Fruit fly (Drosophila melanogaster) whole organism, prepupa: Measurements from ENCODE around the gene CG7236.

ENCODE experiments used
- Blimp-1 ChIP-seq: fragments of 200-800 bp; sonication (Bioruptor generic); optimal IDR thresholded peaks from 3 replicates; lab custom pipeline; 2017; ENCODE audit warnings: missing biosample characterization, missing genetic modification characterization, mild to moderate bottlenecking, moderate library complexity, missing genetic modification reagents
- CG10631 ChIP-seq: fragments of 200-800 bp; sonication (Bioruptor generic); optimal IDR thresholded peaks from 2 replicates; lab custom pipeline; 2016; ENCODE audit warnings: missing biosample characterization, missing genetic modification characterization
- CG11762 ChIP-seq: fragments of 200-800 bp; sonication (Bioruptor generic); optimal IDR thresholded peaks from 3 replicates; lab custom pipeline; 2016; ENCODE audit warnings: missing biosample characterization, missing genetic modification characterization; ENCODE audit not compliant: insufficient read depth
- CG11902 ChIP-seq: fragments of 200-800 bp; sonication (Bioruptor generic); optimal IDR thresholded peaks from 3 replicates; lab custom pipeline; 2016; ENCODE audit warnings: missing biosample characterization, missing genetic modification characterization
- CG15336 ChIP-seq: fragments of 200-800 bp; sonication (Bioruptor generic); IDR thresholded peaks from 2 replicates; pipeline ENCODE4 v1.3.6; 2022; ENCODE audit warnings: missing biosample characterization, missing genetic modification characterization
- CG3032 ChIP-seq: fragments of 200-800 bp; optimal IDR thresholded peaks from 2 replicates; lab custom pipeline; 2019; ENCODE audit warnings: missing biosample characterization, mild to moderate bottlenecking, missing genetic modification characterization, moderate library complexity
- CG31627 ChIP-seq: fragments of 200-800 bp; sonication (Bioruptor generic); optimal IDR thresholded peaks from 3 replicates; lab custom pipeline; 2016; ENCODE audit warnings: missing biosample characterization, missing genetic modification characterization
- CG34406 ChIP-seq: fragments of 200-800 bp; sonication (Bioruptor generic); optimal IDR thresholded peaks from 3 replicates; lab custom pipeline; 2016; ENCODE audit warnings: missing biosample characterization, missing genetic modification characterization
- CG3919 ChIP-seq: fragments of 200-800 bp; sonication (Bioruptor generic); optimal IDR thresholded peaks from 3 replicates; lab custom pipeline; 2016; ENCODE audit warnings: missing biosample characterization, missing genetic modification characterization
- CG4318 ChIP-seq: fragments of 200-800 bp; sonication (Bioruptor generic); optimal IDR thresholded peaks from 3 replicates; lab custom pipeline; 2017; ENCODE audit warnings: missing biosample characterization, mild to moderate bottlenecking, missing genetic modification characterization
- CG6163 ChIP-seq: fragments of 200-800 bp; sonication (Bioruptor generic); IDR thresholded peaks from 3 replicates; pipeline ENCODE4 v1.3.6; 2022; ENCODE audit warnings: missing biosample characterization, missing genetic modification characterization
- CG6276 ChIP-seq: fragments of 200-800 bp; sonication (Bioruptor generic); optimal IDR thresholded peaks from 2 replicates; lab custom pipeline; 2017; ENCODE audit warnings: missing biosample characterization, mild to moderate bottlenecking, missing genetic modification characterization
- CG6792 ChIP-seq: fragments of 200-800 bp; sonication (Bioruptor generic); optimal IDR thresholded peaks from 3 replicates; lab custom pipeline; 2016; ENCODE audit warnings: missing biosample characterization, missing genetic modification characterization
- CG6854 ChIP-seq: fragments of 200-800 bp; sonication (Bioruptor generic); optimal IDR thresholded peaks from 2 replicates; lab custom pipeline; 2017; ENCODE audit warnings: missing biosample characterization, mild to moderate bottlenecking, missing genetic modification characterization
- CG7368 ChIP-seq: fragments of 200-800 bp; sonication (Bioruptor generic); optimal IDR thresholded peaks from 3 replicates; lab custom pipeline; 2016; ENCODE audit warnings: missing biosample characterization, missing genetic modification characterization
- CG8119 ChIP-seq: fragments of 200-800 bp; sonication (Bioruptor generic); IDR thresholded peaks from 3 replicates; pipeline ENCODE4 v1.3.6; 2022; ENCODE audit warnings: missing biosample characterization, missing genetic modification characterization
- CG8319 ChIP-seq: fragments of 200-800 bp; sonication (Bioruptor generic); optimal IDR thresholded peaks from 3 replicates; lab custom pipeline; 2016; ENCODE audit warnings: missing biosample characterization, missing genetic modification characterization
- CG9139 ChIP-seq: fragments of 200-800 bp; sonication (Bioruptor generic); optimal IDR thresholded peaks from 3 replicates; lab custom pipeline; 2017; ENCODE audit warnings: missing biosample characterization, mild to moderate bottlenecking, missing genetic modification characterization
- Eip78C ChIP-seq: fragments of 200-800 bp; sonication (Bioruptor generic); peaks from one replicate; lab custom pipeline; 2016; ENCODE audit warnings: missing biosample characterization, missing genetic modification characterization
- Eip93F ChIP-seq: fragments of 200-800 bp; sonication (Bioruptor generic); optimal IDR thresholded peaks from 2 replicates; lab custom pipeline; 2016; ENCODE audit warnings: missing biosample characterization, mild to moderate bottlenecking, missing genetic modification characterization
- Ets21C ChIP-seq: fragments of 200-800 bp; sonication (Bioruptor generic); optimal IDR thresholded peaks from 3 replicates; lab custom pipeline; 2016; ENCODE audit warnings: missing biosample characterization, missing genetic modification characterization
- Ets96B ChIP-seq: fragments of 200-800 bp; optimal IDR thresholded peaks from 2 replicates; lab custom pipeline; 2019; ENCODE audit warnings: missing biosample characterization, mild to moderate bottlenecking, missing genetic modification characterization, moderate library complexity
- Gug ChIP-seq: fragments of 200-800 bp; sonication (Bioruptor generic); IDR thresholded peaks from 2 replicates; pipeline ENCODE4 v1.3.6; 2022; ENCODE audit warnings: missing biosample characterization, missing genetic modification characterization
- Hr4 ChIP-seq: fragments of 200-800 bp; sonication (Bioruptor generic); optimal IDR thresholded peaks from 3 replicates; lab custom pipeline; 2016; ENCODE audit warnings: missing biosample characterization, missing genetic modification characterization
- Sox102F ChIP-seq: fragments of 200-800 bp; sonication (Bioruptor generic); optimal IDR thresholded peaks from 2 replicates; lab custom pipeline; 2016; ENCODE audit warnings: missing biosample characterization, mild to moderate bottlenecking, missing genetic modification characterization
- Sox14 ChIP-seq: fragments of 200-800 bp; sonication (Bioruptor generic); optimal IDR thresholded peaks from 3 replicates; lab custom pipeline; 2016; ENCODE audit warnings: missing biosample characterization, missing genetic modification characterization
- achi ChIP-seq: fragments of 200-800 bp; sonication (Bioruptor generic); optimal IDR thresholded peaks from 3 replicates; lab custom pipeline; 2016; ENCODE audit warnings: missing biosample characterization, missing genetic modification characterization
- cyc ChIP-seq: fragments of 200-800 bp; sonication (Bioruptor generic); optimal IDR thresholded peaks from 3 replicates; lab custom pipeline; 2016; ENCODE audit warnings: missing biosample characterization, missing genetic modification characterization
- dsx ChIP-seq: fragments of 200-800 bp; optimal IDR thresholded peaks from 3 replicates; lab custom pipeline; 2019; ENCODE audit warnings: missing biosample characterization, mild to moderate bottlenecking, missing genetic modification characterization, moderate library complexity; ENCODE audit not compliant: poor library complexity, severe bottlenecking
- eg ChIP-seq: fragments of 200-800 bp; sonication (Bioruptor generic); IDR thresholded peaks from 3 replicates; pipeline ENCODE4 v1.3.6; 2022; ENCODE audit warnings: missing biosample characterization, missing genetic modification characterization
- fd85E ChIP-seq: fragments of 200-800 bp; sonication (Bioruptor generic); optimal IDR thresholded peaks from 3 replicates; lab custom pipeline; 2016; ENCODE audit warnings: missing biosample characterization, missing genetic modification characterization
- fkh ChIP-seq: fragments of 200-800 bp; sonication (Bioruptor generic); optimal IDR thresholded peaks from 3 replicates; lab custom pipeline; 2017; ENCODE audit warnings: missing biosample characterization, mild to moderate bottlenecking, missing genetic modification characterization, moderate library complexity
- lz ChIP-seq: fragments of 200-800 bp; sonication (Bioruptor generic); optimal IDR thresholded peaks from 3 replicates; lab custom pipeline; 2016; ENCODE audit warnings: missing biosample characterization, missing genetic modification characterization
- net ChIP-seq: fragments of 200-800 bp; sonication (Bioruptor generic); optimal IDR thresholded peaks from 3 replicates; lab custom pipeline; 2016; ENCODE audit warnings: missing biosample characterization, missing genetic modification characterization
- pdm3 ChIP-seq: fragments of 200-800 bp; sonication (Bioruptor generic); optimal IDR thresholded peaks from 3 replicates; lab custom pipeline; 2016; ENCODE audit warnings: missing biosample characterization, missing genetic modification characterization
- salr ChIP-seq, 2 experiments: fragments of 200-800 bp; sonication (Bioruptor generic); optimal IDR thresholded peaks; 3 replicates each; lab custom pipeline; 2016 to 2018; ENCODE audit warnings: missing biosample characterization in 2 of 2, missing genetic modification characterization in 2 of 2, mild to moderate bottlenecking in 1 of 2
- spab ChIP-seq: fragments of 200-800 bp; sonication (Bioruptor generic); optimal IDR thresholded peaks from 2 replicates; lab custom pipeline; 2017; ENCODE audit warnings: missing biosample characterization, mild to moderate bottlenecking, missing genetic modification characterization, missing genetic modification reagents
- ss ChIP-seq, 2 experiments: fragments of 200-800 bp; sonication (Bioruptor generic); optimal IDR thresholded peaks; 2 replicates in 1 of 2; 3 replicates in 1 of 2; lab custom pipeline; 2017 to 2018; ENCODE audit warnings: mild to moderate bottlenecking in 2 of 2, missing biosample characterization in 2 of 2, missing genetic modification characterization in 2 of 2, moderate library complexity in 1 of 2
- svp ChIP-seq: fragments of 200-800 bp; sonication (Bioruptor generic); peaks from one replicate; lab custom pipeline; 2016; ENCODE audit warnings: missing biosample characterization, missing genetic modification characterization
- vri ChIP-seq: fragments of 200-800 bp; sonication (Bioruptor generic); optimal IDR thresholded peaks from 3 replicates; lab custom pipeline; 2016; ENCODE audit warnings: missing biosample characterization, mild to moderate bottlenecking, missing genetic modification characterization

The CG7236 gene

DNA sequence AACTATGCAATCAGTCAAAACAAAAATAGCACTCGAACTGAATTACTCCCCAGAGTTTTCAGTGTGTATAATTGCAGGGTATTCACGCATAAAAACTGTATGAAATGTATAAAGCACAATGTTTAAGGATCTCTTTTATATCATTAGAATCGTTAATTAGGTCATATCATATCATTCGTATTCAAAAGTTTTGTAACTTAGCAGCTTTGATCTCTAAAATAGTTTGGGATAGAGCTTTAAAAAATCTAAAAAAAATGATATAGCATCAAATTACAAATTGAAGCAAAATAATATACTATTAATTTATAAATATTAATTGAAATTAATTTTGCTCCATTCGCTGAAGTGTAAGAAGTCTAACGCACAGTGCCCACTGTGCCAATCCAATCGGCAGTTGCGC lies 24.3 kb downstream of the CG7236 start (continued):
- TF ChIP-seq vri (GFP tag; lab: Kevin White, UChicago): no peak
- no peak for TF ChIP-seq Ets96B
- no peak for TF ChIP-seq Blimp-1 (GFP tag; lab: Kevin White, UChicago)
- TF ChIP-seq pdm3: peak; percentile 7
- TF ChIP-seq CG8319 (GFP tag; lab: Kevin White, UChicago): no peak
- peak; percentile 53; the same call in 2 of the 3 replicates for TF ChIP-seq CG8119 (GFP tag; lab: Robert Waterston, UW)
- no peak for TF ChIP-seq Eip93F (GFP tag; lab: Kevin White, UChicago)
- no peak for TF ChIP-seq CG11762
- TF ChIP-seq Ets21C (GFP tag; lab: Kevin White, UChicago): no peak
- TF ChIP-seq CG31627 (GFP tag; lab: Kevin White, UChicago): no peak
- TF ChIP-seq CG6163 (GFP tag; lab: Robert Waterston, UW): no peak
- TF ChIP-seq Hr4 (GFP tag; lab: Kevin White, UChicago): peak; percentile 41
- TF ChIP-seq CG4318 (GFP tag; lab: Kevin White, UChicago): peak; percentile 51
- no peak for TF ChIP-seq CG9139 (GFP tag; lab: Kevin White, UChicago)
- TF ChIP-seq CG15336 (GFP tag; lab: Robert Waterston, UW): no peak
- TF ChIP-seq fkh (GFP tag; lab: Kevin White, UChicago): no peak
- peak; percentile 30 for TF ChIP-seq achi

DNA sequence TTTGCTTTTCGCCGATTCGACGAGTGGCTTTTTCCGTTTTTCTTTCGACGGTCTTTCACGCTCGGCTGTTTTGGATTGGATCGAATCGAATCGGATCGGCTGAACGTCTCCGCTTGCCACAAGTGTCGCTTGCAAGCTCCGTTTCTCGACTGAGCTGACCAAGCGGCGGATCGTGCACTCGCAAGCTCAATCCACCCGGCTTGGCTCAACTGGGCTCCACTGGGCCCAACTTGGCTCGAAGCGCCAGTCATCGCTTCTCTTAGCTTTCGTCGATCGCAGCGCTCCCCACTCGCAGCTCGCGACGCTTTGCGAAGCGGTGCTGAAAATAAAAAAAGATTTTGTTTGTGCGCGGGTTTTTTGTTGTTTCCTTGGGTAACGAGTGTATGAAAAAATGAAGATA lies 34.6 kb downstream of the CG7236 start:
- no peak for TF ChIP-seq svp (GFP tag; lab: Kevin White, UChicago)
- TF ChIP-seq ss (GFP tag; optimal IDR thresholded peaks at IDR 0.05; lab: Kevin White, UChicago): peak in 1 of 2 experiments; percentile 7
- no peak for TF ChIP-seq CG7368 (GFP tag; lab: Kevin White, UChicago)
- TF ChIP-seq CG6163 (GFP tag; lab: Robert Waterston, UW): peak; percentile 38; the same call in 1 of the 3 replicates
- TF ChIP-seq CG15336 (GFP tag; lab: Robert Waterston, UW): peak; percentile 49; the same call in 1 of the 2 replicates
- no peak for TF ChIP-seq Sox14 (GFP tag; lab: Kevin White, UChicago)
- TF ChIP-seq CG34406: no peak
- TF ChIP-seq CG10631 (GFP tag; lab: Kevin White, UChicago): no peak
- no peak for TF ChIP-seq Ets21C (GFP tag; lab: Kevin White, UChicago)
- TF ChIP-seq spab (GFP tag; lab: Kevin White, UChicago): no peak
- peak; percentile 25 for TF ChIP-seq CG9139 (GFP tag; lab: Kevin White, UChicago)
- peak; percentile 6 for TF ChIP-seq CG6854
- no peak for TF ChIP-seq Gug (GFP tag; lab: Robert Waterston, UW)
- no peak for TF ChIP-seq eg (GFP tag; lab: Robert Waterston, UW)
- TF ChIP-seq achi: no peak
- no peak for TF ChIP-seq Sox102F (GFP tag; lab: Kevin White, UChicago)
- TF ChIP-seq net: no peak
- TF ChIP-seq CG3919 (GFP tag; lab: Kevin White, UChicago): peak; percentile 19
- TF ChIP-seq CG31627 (GFP tag; lab: Kevin White, UChicago): no peak
- TF ChIP-seq cyc: no peak
- no peak for TF ChIP-seq salr (GFP tag; optimal IDR thresholded peaks at IDR 0.05; lab: Kevin White, UChicago)
- peak; percentile 38; the same call in 2 of the 3 replicates for TF ChIP-seq CG8119 (GFP tag; lab: Robert Waterston, UW)
- no peak for TF ChIP-seq CG11902 (GFP tag; lab: Kevin White, UChicago)
- no peak for TF ChIP-seq CG6792 (GFP tag; lab: Kevin White, UChicago)
- TF ChIP-seq CG3032 (tag; lab: Kevin White, UChicago): no peak
- no peak for TF ChIP-seq CG6276 (GFP tag; lab: Kevin White, UChicago)
- no peak for TF ChIP-seq fd85E (GFP tag; lab: Kevin White, UChicago)
- peak; percentile 42 for TF ChIP-seq Eip78C (GFP tag; lab: Kevin White, UChicago)
- no peak for TF ChIP-seq lz (GFP tag; lab: Kevin White, UChicago)
- TF ChIP-seq dsx (GFP tag; lab: Kevin White, UChicago): peak; percentile 12
- TF ChIP-seq, all 60 proteins: peak for 9
